Worm (Caenorhabditis elegans): Measurements from ENCODE around the gene nas-31.
A peak's percentile ranks its signal among the peaks of the same experiment; 100 is the strongest.

The nas-31 gene

DNA sequence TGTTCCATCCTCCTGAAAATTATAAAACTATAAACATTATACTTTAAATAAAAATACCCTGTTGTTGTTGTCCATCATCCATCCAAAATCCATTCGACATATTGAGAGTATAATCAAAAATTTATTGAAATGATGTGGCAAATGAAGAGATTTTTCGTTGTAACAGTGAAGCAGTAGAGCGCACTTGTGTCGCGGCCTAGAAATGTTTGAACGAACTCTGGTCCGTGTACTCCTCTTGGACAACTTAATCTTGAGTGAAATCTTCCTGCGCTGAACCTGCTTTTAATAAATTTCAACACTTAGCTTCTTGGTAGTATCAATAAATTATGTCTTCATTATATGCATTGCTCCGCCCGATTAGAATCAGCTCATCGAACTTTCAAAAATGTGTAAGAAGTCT, 27.0 kb downstream of the nas-31 start, which contains the start of the genes F32D8.14 and F32D8.5 (continued):
- no peak for TF ChIP-seq egl-18 (GFP tag; IDR thresholded peaks at IDR 0.05)
- peak; percentile 28; the same call in 1 of the 2 replicates for TF ChIP-seq F33H1.4 (GFP tag; IDR thresholded peaks at IDR 0.05)
- TF ChIP-seq Y79H2A.3 (GFP tag; conservative IDR thresholded peaks at IDR 0.05): no peak
- TF ChIP-seq nhr-179 (tag; optimal IDR thresholded peaks at IDR 0.05): no peak
- no peak for TF ChIP-seq somi-1 (GFP tag; optimal IDR thresholded peaks at IDR 0.05)
- no peak for TF ChIP-seq F52B5.7 (tag; optimal IDR thresholded peaks at IDR 0.05)
- TF ChIP-seq ekl-4 (GFP tag; IDR thresholded peaks at IDR 0.05): no peak
- TF ChIP-seq nfyb-1 (GFP tag; IDR thresholded peaks at IDR 0.05): 0 out of 2 replicates have a peak, but pooled peaks have one; percentile 36
- TF ChIP-seq dox-1 (GFP tag; IDR thresholded peaks at IDR 0.05): peak; percentile 81
- no peak for TF ChIP-seq cebp-2 (GFP tag; IDR thresholded peaks at IDR 0.05)
- peak; percentile 69 for TF ChIP-seq lin-54 (GFP tag; optimal IDR thresholded peaks at IDR 0.05)
- no peak for TF ChIP-seq ztf-26 (tag; optimal IDR thresholded peaks at IDR 0.05)
- no peak for TF ChIP-seq nhr-27 (tag; optimal IDR thresholded peaks at IDR 0.05)
- no peak for TF ChIP-seq rec-8 (tag; optimal IDR thresholded peaks at IDR 0.05)
- no peak for TF ChIP-seq F23B12.7 (tag; optimal IDR thresholded peaks at IDR 0.05; ENCODE audit: insufficient read depth)
- TF ChIP-seq him-1 (tag; optimal IDR thresholded peaks at IDR 0.05): no peak
- TF ChIP-seq ztf-28 (GFP tag; IDR thresholded peaks at IDR 0.05): peak; percentile 83; the same call in 1 of the 2 replicates
- TF ChIP-seq sea-2 (GFP tag; IDR thresholded peaks at IDR 0.05): no peak
- peak; percentile 92 for TF ChIP-seq mcd-1 (GFP tag; IDR thresholded peaks at IDR 0.05)
- no peak for TF ChIP-seq ztf-6 (GFP tag; IDR thresholded peaks at IDR 0.05)
- TF ChIP-seq F57A8.1 (GFP tag; optimal IDR thresholded peaks at IDR 0.05): no peak
- no peak for TF ChIP-seq attf-3 (GFP tag; conservative IDR thresholded peaks at IDR 0.05)
- TF ChIP-seq F55B11.4 (tag; optimal IDR thresholded peaks at IDR 0.05; ENCODE audit: borderline replicate concordance, insufficient read depth): no peak
- no peak for TF ChIP-seq Y53G8AR.9 (GFP tag; conservative IDR thresholded peaks at IDR 0.05)
- TF ChIP-seq madf-3 (GFP tag; IDR thresholded peaks at IDR 0.05): 0 out of 2 replicates have a peak, but pooled peaks have one; percentile 38
- TF ChIP-seq F37B4.10 (GFP tag; IDR thresholded peaks at IDR 0.05): no peak
- TF ChIP-seq ztf-3 (GFP tag; optimal IDR thresholded peaks at IDR 0.05): no peak
- no peak for TF ChIP-seq athp-1 (tag; optimal IDR thresholded peaks at IDR 0.05)
- TF ChIP-seq ZK185.1 (tag; optimal IDR thresholded peaks at IDR 0.05; ENCODE audit: poor library complexity, severe bottlenecking): peak; percentile 85
- TF ChIP-seq Y56A3A.18 (GFP tag; IDR thresholded peaks at IDR 0.05): 0 out of 2 replicates have a peak, but pooled peaks have one; percentile 38
- TF ChIP-seq tbx-9 (tag; optimal IDR thresholded peaks at IDR 0.05; ENCODE audit: borderline replicate concordance): no peak
- no peak for TF ChIP-seq ceh-91 (GFP tag; IDR thresholded peaks at IDR 0.05)
- no peak for TF ChIP-seq madf-8 (GFP tag; conservative IDR thresholded peaks at IDR 0.05)
- TF ChIP-seq repo-1 (tag; optimal IDR thresholded peaks at IDR 0.05): peak; percentile 13
- TF ChIP-seq F10E7.11 (tag; optimal IDR thresholded peaks at IDR 0.05): no peak
- TF ChIP-seq bed-2 (GFP tag; IDR thresholded peaks at IDR 0.05): no peak
- no peak for TF ChIP-seq mxl-1 (tag; optimal IDR thresholded peaks at IDR 0.05)
- TF ChIP-seq chd-7 (tag; optimal IDR thresholded peaks at IDR 0.05): no peak
- no peak for TF ChIP-seq egl-44 (GFP tag; IDR thresholded peaks at IDR 0.05)
- TF ChIP-seq nhr-80 (tag; optimal IDR thresholded peaks at IDR 0.05): peak; percentile 32
- no peak for TF ChIP-seq nfya-2 (GFP tag; IDR thresholded peaks at IDR 0.05)
- TF ChIP-seq ceh-79 (tag; optimal IDR thresholded peaks at IDR 0.05): no peak
- no peak for TF ChIP-seq ceh-58 (GFP tag; IDR thresholded peaks at IDR 0.05)
- TF ChIP-seq lin-26 (GFP tag; IDR thresholded peaks at IDR 0.05): no peak
- peak; percentile 48; the same call in 1 of the 2 replicates for TF ChIP-seq hmg-1.2 (GFP tag; IDR thresholded peaks at IDR 0.05)
- no peak for TF ChIP-seq sptf-2 (GFP tag; optimal IDR thresholded peaks at IDR 0.05)
- TF ChIP-seq F57C9.4 (tag; optimal IDR thresholded peaks at IDR 0.05): no peak
- TF ChIP-seq nhr-90 (tag; optimal IDR thresholded peaks at IDR 0.05): no peak
- TF ChIP-seq F39B2.1 (GFP tag; IDR thresholded peaks at IDR 0.05): no peak
- peak; percentile 60 for TF ChIP-seq attf-5 (GFP tag; optimal IDR thresholded peaks at IDR 0.05)

Data from whole organism, young adult.